Fruit fly (Drosophila melanogaster) Kc167 (cell line): ENCODE measurements around the gene Kif19A.

Experiments
- Myc ChIP-seq: fragments of >200 bp; optimal IDR thresholded peaks from 2 replicates; lab custom pipeline; 2017; ENCODE audit warnings: missing external identifiers
- Sin3A ChIP-seq: fragments of >200 bp; optimal IDR thresholded peaks from 2 replicates; lab custom pipeline; 2018; ENCODE audit warnings: missing external identifiers
- h ChIP-seq: fragments of >200 bp; optimal IDR thresholded peaks from 3 replicates; lab custom pipeline; 2018; ENCODE audit warnings: missing external identifiers
- insv ChIP-seq: fragments of >200 bp; optimal IDR thresholded peaks from 3 replicates; lab custom pipeline; 2018; ENCODE audit warnings: missing external identifiers
- psq ChIP-seq: fragments of >200 bp; optimal IDR thresholded peaks from 2 replicates; lab custom pipeline; 2017; ENCODE audit warnings: missing external identifiers
- ttk ChIP-seq: sonication (Bioruptor generic); optimal IDR thresholded peaks from 2 replicates; lab custom pipeline; 2017; ENCODE audit warnings: missing external identifiers

The Kif19A gene

DNA sequence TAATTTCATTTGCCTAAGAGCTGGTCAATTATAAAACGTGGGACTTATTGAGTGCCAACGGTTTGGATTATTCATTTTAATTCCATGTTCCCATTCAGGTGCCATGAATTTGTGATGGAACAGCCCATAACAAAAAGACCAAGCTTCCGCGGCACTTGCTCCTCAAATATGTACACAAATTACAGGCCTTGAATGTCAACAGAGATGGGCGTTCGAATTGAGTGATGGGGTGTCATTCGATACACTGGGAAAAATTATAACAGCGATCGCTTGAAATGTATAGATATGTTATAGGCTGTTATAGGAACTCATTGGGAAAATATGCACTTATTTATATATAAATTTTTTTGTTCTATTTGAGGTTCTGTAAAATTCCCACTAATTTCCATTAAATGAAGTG is 2.2 kb downstream of the Kif19A start:
- no peak for TF ChIP-seq h (lab: Kevin White, UChicago)
- TF ChIP-seq psq (lab: Kevin White, UChicago), result no peak
- TF ChIP-seq Sin3A (lab: Kevin White, UChicago), result no peak
- TF ChIP-seq Myc (lab: Kevin White, UChicago), result no peak
- no peak for TF ChIP-seq insv (lab: Kevin White, UChicago)
- TF ChIP-seq ttk (lab: Kevin White, UChicago), result no peak

DNA sequence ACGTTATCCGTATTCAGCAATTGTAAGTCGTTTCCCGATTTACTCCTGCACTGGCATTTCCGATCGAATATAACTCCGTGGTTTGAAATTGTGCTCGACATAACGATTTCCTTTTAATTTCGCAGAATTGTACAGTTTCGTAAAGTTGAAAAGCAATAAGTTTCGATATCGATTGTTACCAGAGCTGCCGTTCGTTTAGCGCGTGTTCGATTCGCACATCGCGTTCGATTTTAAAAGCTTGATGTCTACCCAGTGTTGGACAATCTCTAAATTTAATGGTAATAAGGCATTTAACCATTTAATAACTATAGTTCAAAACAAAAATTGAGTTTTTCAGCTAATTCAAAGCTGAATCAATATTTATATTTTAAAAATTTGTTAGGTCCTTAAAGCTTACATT is 6.2 kb downstream of the Kif19A start, which contains the start of gene CG14357:
Gene CG14357, minus strand, starts transcription at position 101 of the 400 bp plus-strand sequence.
- no peak for TF ChIP-seq Myc (lab: Kevin White, UChicago)
- TF ChIP-seq ttk (lab: Kevin White, UChicago), result no peak
- TF ChIP-seq h (lab: Kevin White, UChicago), result no peak
- no peak for TF ChIP-seq Sin3A (lab: Kevin White, UChicago)
- TF ChIP-seq insv (lab: Kevin White, UChicago), result no peak
- no peak for TF ChIP-seq psq (lab: Kevin White, UChicago)

DNA sequence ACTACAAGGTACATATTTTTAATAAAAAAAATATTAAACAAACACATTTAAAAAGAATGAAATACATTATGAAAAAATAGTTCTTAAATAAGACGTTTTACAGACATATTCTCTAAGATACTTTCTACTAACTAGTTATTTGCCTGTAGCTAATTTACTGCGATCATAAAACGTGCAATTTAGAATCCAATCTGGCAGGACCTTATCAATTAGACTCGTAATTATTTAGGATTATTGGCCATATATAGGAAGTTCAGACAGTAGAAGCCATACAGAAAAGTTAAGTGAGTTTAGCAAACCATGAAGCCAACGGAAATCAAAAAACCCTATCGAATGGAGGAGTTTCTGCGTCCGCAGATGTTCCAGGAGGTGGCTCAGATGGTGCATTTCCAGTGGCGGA is 9.1 kb downstream of the Kif19A start, which contains the start of gene Or88a:
Gene Or88a, plus strand, starts transcription at position 301 of the 400 bp plus-strand sequence.
- TF ChIP-seq Myc (lab: Kevin White, UChicago), result no peak
- no peak for TF ChIP-seq psq (lab: Kevin White, UChicago)
- no peak for TF ChIP-seq Sin3A (lab: Kevin White, UChicago)
- TF ChIP-seq insv (lab: Kevin White, UChicago), result no peak
- TF ChIP-seq h (lab: Kevin White, UChicago), result no peak
- TF ChIP-seq ttk (lab: Kevin White, UChicago), result no peak

DNA sequence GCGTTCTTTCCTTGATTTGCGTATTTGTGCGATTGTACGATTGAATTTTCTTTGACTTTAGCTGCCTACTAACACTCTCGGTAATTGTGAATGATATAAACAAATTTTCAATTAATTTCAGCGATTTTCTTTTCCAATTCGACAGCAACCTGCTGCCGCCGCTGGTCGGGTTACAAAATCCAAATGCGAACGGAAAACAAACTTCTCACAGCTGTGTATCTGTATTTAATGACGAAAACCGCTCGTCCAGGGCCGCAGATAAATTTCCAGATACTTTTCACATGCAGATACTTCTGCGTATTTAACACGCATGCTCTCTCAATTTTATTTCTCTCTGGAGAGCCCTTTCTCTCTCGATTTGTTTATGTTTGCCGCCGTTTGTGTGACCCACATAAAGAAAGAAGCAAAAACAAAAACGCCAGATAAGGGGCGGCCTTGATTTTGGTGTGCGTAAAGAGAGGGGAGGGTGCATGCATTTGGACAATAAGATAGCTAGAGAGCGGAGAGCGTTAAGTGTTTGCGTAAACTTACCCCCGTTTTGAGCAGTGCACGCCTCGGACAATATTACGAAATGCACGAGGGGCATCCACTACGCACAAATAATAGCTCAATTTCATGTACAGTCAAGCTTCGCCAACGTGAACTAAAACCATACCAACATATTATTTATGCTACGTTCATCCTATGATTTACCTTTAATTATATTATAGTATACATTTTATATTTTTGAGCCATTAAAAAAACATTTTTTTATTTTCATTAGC is 9.9 kb downstream of the Kif19A start, which contains the start of gene CG12402:
Gene CG12402, minus strand, starts transcription at position 164 of the 764 bp plus-strand sequence.
- no peak for TF ChIP-seq insv (lab: Kevin White, UChicago)
- no peak for TF ChIP-seq h (lab: Kevin White, UChicago)
- TF ChIP-seq Sin3A (lab: Kevin White, UChicago), result no peak
- TF ChIP-seq psq (lab: Kevin White, UChicago), result no peak
- no peak for TF ChIP-seq ttk (lab: Kevin White, UChicago)

DNA sequence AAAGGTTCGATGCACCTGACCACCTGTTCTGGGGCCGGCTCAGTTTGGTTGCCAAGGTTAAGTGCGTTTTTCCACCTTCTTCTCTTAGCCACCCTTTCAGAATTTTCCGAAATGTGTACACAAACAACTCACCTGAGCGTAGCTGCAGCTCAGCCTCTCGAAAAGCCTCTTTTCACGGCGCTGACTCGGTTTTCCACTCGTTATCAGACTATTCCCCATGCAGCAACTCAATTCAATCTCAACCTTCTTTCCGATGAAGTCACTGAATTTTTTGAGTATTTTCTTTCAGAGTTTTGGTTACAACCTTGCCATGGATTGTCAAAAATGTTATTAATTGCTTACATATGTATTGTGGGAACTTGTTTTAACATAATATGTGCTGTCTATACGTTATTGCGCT is 10.7 kb downstream of the Kif19A start:
- no peak for TF ChIP-seq ttk (lab: Kevin White, UChicago)

DNA sequence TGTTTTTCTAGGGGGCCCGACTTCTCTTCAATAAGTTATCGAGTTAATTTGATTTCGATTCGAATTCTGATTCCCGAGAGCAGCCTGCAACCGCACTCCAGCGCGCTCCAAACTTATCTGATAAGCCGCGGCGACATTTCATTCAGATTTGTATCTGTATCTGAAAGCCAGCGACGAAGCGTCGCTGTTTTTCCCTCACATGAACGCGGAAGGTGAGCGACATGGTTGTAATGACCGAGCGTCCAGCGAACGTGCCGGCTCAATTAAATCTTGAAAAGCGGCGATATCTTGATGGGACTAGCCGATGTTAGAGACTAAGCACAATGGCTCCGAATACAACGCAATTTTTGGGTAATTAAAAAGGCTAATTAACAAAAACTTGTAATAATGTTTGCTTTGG is 15.2 kb downstream of the Kif19A start, which contains the start of gene PK1-R:
Gene PK1-R, minus strand, starts transcription at position 101 of the 400 bp plus-strand sequence.
- TF ChIP-seq psq (lab: Kevin White, UChicago) (no peak), Myc (lab: Kevin White, UChicago) (no peak), insv (lab: Kevin White, UChicago) (no peak), h (lab: Kevin White, UChicago) (no peak), Sin3A (lab: Kevin White, UChicago) (no peak), ttk (lab: Kevin White, UChicago) (no peak)

DNA sequence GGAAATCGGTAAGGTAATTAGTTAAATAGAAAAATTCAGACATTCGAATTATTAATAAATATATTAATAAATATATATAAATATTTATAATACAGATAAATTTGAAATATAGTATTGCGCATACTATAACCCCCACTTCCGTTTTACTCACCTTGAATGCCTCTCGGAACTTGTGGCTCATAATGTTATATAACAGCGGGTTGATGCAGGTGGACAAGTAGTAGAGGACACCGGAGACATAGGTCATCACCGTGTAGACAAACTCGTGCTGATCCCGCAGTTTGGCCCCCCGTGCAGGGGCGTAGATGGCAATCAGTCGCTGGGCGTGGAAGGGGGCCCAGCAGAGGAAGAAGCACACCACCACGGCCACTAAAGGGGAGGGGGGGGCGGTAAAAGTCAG is 17.3 kb downstream of the Kif19A start:
- TF ChIP-seq Myc (lab: Kevin White, UChicago) (no peak), ttk (lab: Kevin White, UChicago) (no peak), psq (lab: Kevin White, UChicago) (no peak), insv (lab: Kevin White, UChicago) (no peak), Sin3A (lab: Kevin White, UChicago) (no peak), h (lab: Kevin White, UChicago) (no peak)

DNA sequence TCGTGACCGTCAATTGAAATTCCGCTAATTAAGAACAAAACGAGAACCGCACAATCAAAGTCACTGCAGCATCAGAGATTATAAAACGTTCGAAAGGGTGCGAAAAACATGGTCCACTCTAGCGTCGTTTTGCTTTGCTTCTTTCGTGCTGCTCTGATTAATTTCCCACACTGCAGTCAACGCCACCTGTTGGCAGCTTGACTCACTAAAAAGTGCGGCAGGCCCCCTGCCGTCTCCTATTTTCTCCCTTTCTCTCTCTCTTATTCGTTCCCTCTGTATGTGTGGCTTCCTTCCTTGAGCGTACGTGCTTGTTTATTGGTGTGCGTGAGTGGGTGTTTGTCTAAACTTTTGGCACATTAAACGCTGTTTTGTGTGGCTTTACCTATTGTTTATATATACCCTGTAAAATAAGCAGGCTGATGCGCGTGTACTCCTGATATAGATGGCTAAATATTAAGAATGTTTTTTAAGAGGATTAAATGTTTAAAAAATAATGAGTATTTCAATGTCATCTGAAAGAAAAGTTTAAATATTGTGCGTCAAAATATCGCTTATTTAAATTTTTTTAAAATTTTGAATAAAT is 19.6 kb downstream of the Kif19A start:
- TF ChIP-seq psq (lab: Kevin White, UChicago), result no peak
- no peak for TF ChIP-seq h (lab: Kevin White, UChicago)
- TF ChIP-seq Sin3A (lab: Kevin White, UChicago), result no peak
- TF ChIP-seq insv (lab: Kevin White, UChicago), result no peak
- no peak for TF ChIP-seq ttk (lab: Kevin White, UChicago)
- no peak for TF ChIP-seq Myc (lab: Kevin White, UChicago)

DNA sequence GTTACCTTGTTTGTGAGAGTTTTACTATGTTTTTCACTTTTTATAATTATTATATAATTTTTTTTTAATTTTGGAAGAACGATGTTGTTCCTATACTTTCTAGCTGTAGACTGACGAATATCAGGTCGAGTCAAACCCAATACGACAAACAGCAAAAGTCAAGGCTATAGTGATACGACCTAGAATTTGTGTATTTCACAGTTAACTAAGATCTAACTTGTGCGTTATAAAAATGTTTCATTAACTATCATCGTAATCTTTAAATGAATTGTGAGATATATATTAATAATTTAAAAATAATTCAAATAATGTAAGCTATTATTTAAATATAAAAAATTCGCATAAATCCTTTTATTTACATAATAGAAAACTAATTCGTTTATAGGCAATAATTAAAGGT is 20.3 kb downstream of the Kif19A start, which contains the start of gene CG9920:
Gene CG9920, minus strand, starts transcription at position 101 of the 400 bp plus-strand sequence.
- no peak for TF ChIP-seq h (lab: Kevin White, UChicago)
- no peak for TF ChIP-seq Myc (lab: Kevin White, UChicago)
- TF ChIP-seq psq (lab: Kevin White, UChicago), result no peak
- no peak for TF ChIP-seq Sin3A (lab: Kevin White, UChicago)
- no peak for TF ChIP-seq insv (lab: Kevin White, UChicago)
- no peak for TF ChIP-seq ttk (lab: Kevin White, UChicago)

DNA sequence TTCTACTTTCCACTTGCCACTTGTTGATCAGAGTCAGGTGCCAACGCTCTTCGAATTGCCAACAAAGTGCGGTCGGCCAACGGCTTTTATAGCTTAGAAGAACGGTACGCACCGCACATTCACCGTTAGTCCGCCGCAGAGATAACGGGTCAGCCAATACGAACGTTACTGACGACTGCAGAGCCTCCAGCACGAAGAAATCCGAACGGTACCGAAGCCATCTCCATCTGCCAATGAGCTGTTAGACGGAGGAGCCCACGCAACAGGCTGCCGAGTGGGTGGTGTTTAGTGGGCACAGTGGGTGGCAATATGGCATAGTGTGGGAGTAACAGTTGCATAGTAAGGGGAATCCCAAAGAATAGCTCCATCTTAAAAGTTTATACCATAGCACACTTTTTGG is 21.5 kb downstream of the Kif19A start, which contains the start of gene CCHa1:
Gene CCHa1, minus strand, starts transcription at position 44 of the 400 bp plus-strand sequence.
- no peak for TF ChIP-seq Sin3A (lab: Kevin White, UChicago)
- TF ChIP-seq ttk (lab: Kevin White, UChicago), result no peak
- no peak for TF ChIP-seq Myc (lab: Kevin White, UChicago)
- TF ChIP-seq psq (lab: Kevin White, UChicago), result no peak
- TF ChIP-seq h (lab: Kevin White, UChicago), result no peak
- no peak for TF ChIP-seq insv (lab: Kevin White, UChicago)

DNA sequence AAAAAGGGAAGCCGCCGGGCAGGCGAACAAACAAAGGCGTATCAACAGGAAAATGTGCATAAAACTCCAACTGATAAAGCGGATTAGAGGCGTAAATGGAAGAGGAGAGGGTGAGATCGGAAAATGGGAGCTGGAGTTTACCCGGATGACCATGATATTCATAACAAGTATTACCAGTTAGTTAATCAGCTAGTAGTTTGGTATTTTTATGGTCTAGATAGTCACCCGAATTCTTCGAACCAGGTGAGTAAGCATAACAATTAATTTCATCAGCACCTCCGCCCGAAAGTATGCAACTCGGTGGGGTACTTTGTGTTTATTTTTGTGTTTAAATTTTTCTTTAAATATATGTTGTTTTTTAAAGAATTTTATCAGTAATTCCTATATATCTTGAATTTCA is 22.3 kb downstream of the Kif19A start:
- TF ChIP-seq psq (lab: Kevin White, UChicago) (no peak), Sin3A (lab: Kevin White, UChicago) (no peak), h (lab: Kevin White, UChicago) (no peak), insv (lab: Kevin White, UChicago) (no peak), Myc (lab: Kevin White, UChicago) (no peak)
